Fruit fly (Drosophila melanogaster) whole organism, prepupa: Measurements from ENCODE around the gene CG10749.

Experiments used
- Blimp-1 ChIP-seq: fragments of 200-800 bp; sonication (Bioruptor generic); optimal IDR thresholded peaks from 3 replicates; lab custom pipeline; 2017; ENCODE audit warnings: missing biosample characterization, missing genetic modification characterization, mild to moderate bottlenecking, moderate library complexity, missing genetic modification reagents
- CG10631 ChIP-seq: fragments of 200-800 bp; sonication (Bioruptor generic); optimal IDR thresholded peaks from 2 replicates; lab custom pipeline; 2016; ENCODE audit warnings: missing biosample characterization, missing genetic modification characterization
- CG10669 ChIP-seq: fragments of 200-800 bp; sonication (Bioruptor generic); optimal IDR thresholded peaks from 3 replicates; lab custom pipeline; 2018; ENCODE audit warnings: missing biosample characterization, mild to moderate bottlenecking, missing genetic modification characterization, moderate library complexity
- CG16779 ChIP-seq: fragments of 200-800 bp; sonication (Bioruptor generic); optimal IDR thresholded peaks from 3 replicates; lab custom pipeline; 2017; ENCODE audit warnings: missing biosample characterization, mild to moderate bottlenecking, missing genetic modification characterization
- CG3032 ChIP-seq: fragments of 200-800 bp; optimal IDR thresholded peaks from 2 replicates; lab custom pipeline; 2019; ENCODE audit warnings: missing biosample characterization, mild to moderate bottlenecking, missing genetic modification characterization, moderate library complexity
- CG31627 ChIP-seq: fragments of 200-800 bp; sonication (Bioruptor generic); optimal IDR thresholded peaks from 3 replicates; lab custom pipeline; 2016; ENCODE audit warnings: missing biosample characterization, missing genetic modification characterization
- CG32006 ChIP-seq: fragments of 200-800 bp; sonication (Bioruptor generic); optimal IDR thresholded peaks from 3 replicates; lab custom pipeline; 2017; ENCODE audit warnings: missing biosample characterization, mild to moderate bottlenecking, missing genetic modification characterization
- CG34406 ChIP-seq: fragments of 200-800 bp; sonication (Bioruptor generic); optimal IDR thresholded peaks from 3 replicates; lab custom pipeline; 2016; ENCODE audit warnings: missing biosample characterization, missing genetic modification characterization
- CG3919 ChIP-seq: fragments of 200-800 bp; sonication (Bioruptor generic); optimal IDR thresholded peaks from 3 replicates; lab custom pipeline; 2016; ENCODE audit warnings: missing biosample characterization, missing genetic modification characterization
- CG6163 ChIP-seq: fragments of 200-800 bp; sonication (Bioruptor generic); IDR thresholded peaks from 3 replicates; pipeline ENCODE4 v1.3.6; 2022; ENCODE audit warnings: missing biosample characterization, missing genetic modification characterization
- CG6854 ChIP-seq: fragments of 200-800 bp; sonication (Bioruptor generic); optimal IDR thresholded peaks from 2 replicates; lab custom pipeline; 2017; ENCODE audit warnings: missing biosample characterization, mild to moderate bottlenecking, missing genetic modification characterization
- CG8319 ChIP-seq: fragments of 200-800 bp; sonication (Bioruptor generic); optimal IDR thresholded peaks from 3 replicates; lab custom pipeline; 2016; ENCODE audit warnings: missing biosample characterization, missing genetic modification characterization
- CG9139 ChIP-seq: fragments of 200-800 bp; sonication (Bioruptor generic); optimal IDR thresholded peaks from 3 replicates; lab custom pipeline; 2017; ENCODE audit warnings: missing biosample characterization, mild to moderate bottlenecking, missing genetic modification characterization
- Eip78C ChIP-seq: fragments of 200-800 bp; sonication (Bioruptor generic); peaks from one replicate; lab custom pipeline; 2016; ENCODE audit warnings: missing biosample characterization, missing genetic modification characterization
- Eip93F ChIP-seq: fragments of 200-800 bp; sonication (Bioruptor generic); optimal IDR thresholded peaks from 2 replicates; lab custom pipeline; 2016; ENCODE audit warnings: missing biosample characterization, mild to moderate bottlenecking, missing genetic modification characterization
- Ets21C ChIP-seq: fragments of 200-800 bp; sonication (Bioruptor generic); optimal IDR thresholded peaks from 3 replicates; lab custom pipeline; 2016; ENCODE audit warnings: missing biosample characterization, missing genetic modification characterization
- Gug ChIP-seq: fragments of 200-800 bp; sonication (Bioruptor generic); IDR thresholded peaks from 2 replicates; pipeline ENCODE4 v1.3.6; 2022; ENCODE audit warnings: missing biosample characterization, missing genetic modification characterization
- Hr39 ChIP-seq: fragments of 200-800 bp; sonication (Bioruptor generic); optimal IDR thresholded peaks from 2 replicates; lab custom pipeline; 2016; ENCODE audit warnings: missing biosample characterization, missing genetic modification characterization
- Hr4 ChIP-seq: fragments of 200-800 bp; sonication (Bioruptor generic); optimal IDR thresholded peaks from 3 replicates; lab custom pipeline; 2016; ENCODE audit warnings: missing biosample characterization, missing genetic modification characterization
- Lpt ChIP-seq: fragments of 200-800 bp; sonication (Bioruptor generic); optimal IDR thresholded peaks from 3 replicates; lab custom pipeline; 2016; ENCODE audit warnings: missing biosample characterization, missing genetic modification characterization
- Met ChIP-seq: fragments of 200-800 bp; sonication (Bioruptor generic); optimal IDR thresholded peaks from 3 replicates; lab custom pipeline; 2016; ENCODE audit warnings: missing biosample characterization, missing genetic modification characterization
- Smox ChIP-seq: fragments of 200-800 bp; sonication (Bioruptor generic); optimal IDR thresholded peaks from 3 replicates; lab custom pipeline; 2016; ENCODE audit warnings: missing biosample characterization, missing genetic modification characterization
- Sox14 ChIP-seq: fragments of 200-800 bp; sonication (Bioruptor generic); optimal IDR thresholded peaks from 3 replicates; lab custom pipeline; 2016; ENCODE audit warnings: missing biosample characterization, missing genetic modification characterization
- acj6 ChIP-seq: fragments of 200-800 bp; sonication (Bioruptor generic); optimal IDR thresholded peaks from 3 replicates; lab custom pipeline; 2016; ENCODE audit warnings: missing biosample characterization, missing genetic modification characterization
- dac ChIP-seq: fragments of 200-800 bp; sonication (Bioruptor generic); optimal IDR thresholded peaks from 2 replicates; lab custom pipeline; 2017; ENCODE audit warnings: missing biosample characterization, mild to moderate bottlenecking, missing genetic modification characterization
- dsx ChIP-seq: fragments of 200-800 bp; optimal IDR thresholded peaks from 3 replicates; lab custom pipeline; 2019; ENCODE audit warnings: missing biosample characterization, mild to moderate bottlenecking, missing genetic modification characterization, moderate library complexity; ENCODE audit not compliant: poor library complexity, severe bottlenecking
- fd59A ChIP-seq: fragments of 200-800 bp; sonication (Bioruptor generic); optimal IDR thresholded peaks from 2 replicates; lab custom pipeline; 2017; ENCODE audit warnings: missing biosample characterization, mild to moderate bottlenecking, missing genetic modification characterization, missing genetic modification reagents
- fd85E ChIP-seq: fragments of 200-800 bp; sonication (Bioruptor generic); optimal IDR thresholded peaks from 3 replicates; lab custom pipeline; 2016; ENCODE audit warnings: missing biosample characterization, missing genetic modification characterization
- lz ChIP-seq: fragments of 200-800 bp; sonication (Bioruptor generic); optimal IDR thresholded peaks from 3 replicates; lab custom pipeline; 2016; ENCODE audit warnings: missing biosample characterization, missing genetic modification characterization
- pdm3 ChIP-seq: fragments of 200-800 bp; sonication (Bioruptor generic); optimal IDR thresholded peaks from 3 replicates; lab custom pipeline; 2016; ENCODE audit warnings: missing biosample characterization, missing genetic modification characterization
- ss ChIP-seq, 2 experiments: fragments of 200-800 bp; sonication (Bioruptor generic); optimal IDR thresholded peaks; 2 replicates in 1 of 2; 3 replicates in 1 of 2; lab custom pipeline; 2017 to 2018; ENCODE audit warnings: mild to moderate bottlenecking in 2 of 2, missing biosample characterization in 2 of 2, missing genetic modification characterization in 2 of 2, moderate library complexity in 1 of 2
- svp ChIP-seq: fragments of 200-800 bp; sonication (Bioruptor generic); peaks from one replicate; lab custom pipeline; 2016; ENCODE audit warnings: missing biosample characterization, missing genetic modification characterization
- topi ChIP-seq: fragments of 200-800 bp; sonication (Bioruptor generic); optimal IDR thresholded peaks from 3 replicates; lab custom pipeline; 2016; ENCODE audit warnings: missing biosample characterization, missing genetic modification characterization

The CG10749 gene

DNA sequence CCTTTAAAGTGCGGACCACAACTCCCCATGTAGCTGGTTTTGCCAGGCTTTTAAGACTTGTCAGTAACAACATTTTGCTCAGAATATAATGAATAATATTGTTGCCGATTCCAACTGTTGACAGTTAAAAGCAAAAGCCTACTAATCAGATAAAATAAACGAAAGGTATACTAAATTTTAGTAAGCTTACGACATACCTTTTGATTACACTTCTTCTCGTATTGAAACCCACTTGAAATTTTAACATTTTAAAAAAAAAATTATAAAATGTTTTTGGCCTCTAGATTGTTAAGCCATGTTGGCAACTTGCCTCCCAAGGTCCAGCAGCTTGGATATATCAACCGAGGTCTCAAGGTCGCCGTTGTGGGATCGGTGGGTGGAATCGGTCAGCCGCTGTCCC, at the start of gene CG10749, which contains the start of gene CG10748:
Gene CG10749, plus strand, starts transcription at position 216 of the 400 bp plus-strand sequence.
Gene CG10748, minus strand, starts transcription at position 101 of the 400 bp plus-strand sequence.
- TF ChIP-seq dsx (GFP tag; lab: Kevin White, UChicago) (no peak), Lpt (GFP tag; lab: Kevin White, UChicago) (no peak), CG10631 (GFP tag; lab: Kevin White, UChicago) (no peak), Gug (GFP tag; lab: Robert Waterston, UW) (no peak), fd85E (GFP tag; lab: Kevin White, UChicago) (no peak), Eip93F (GFP tag; lab: Kevin White, UChicago) (no peak), Hr4 (GFP tag; lab: Kevin White, UChicago) (no peak), CG31627 (GFP tag; lab: Kevin White, UChicago) (no peak), CG6163 (GFP tag; lab: Robert Waterston, UW) (no peak), lz (no peak)

DNA sequence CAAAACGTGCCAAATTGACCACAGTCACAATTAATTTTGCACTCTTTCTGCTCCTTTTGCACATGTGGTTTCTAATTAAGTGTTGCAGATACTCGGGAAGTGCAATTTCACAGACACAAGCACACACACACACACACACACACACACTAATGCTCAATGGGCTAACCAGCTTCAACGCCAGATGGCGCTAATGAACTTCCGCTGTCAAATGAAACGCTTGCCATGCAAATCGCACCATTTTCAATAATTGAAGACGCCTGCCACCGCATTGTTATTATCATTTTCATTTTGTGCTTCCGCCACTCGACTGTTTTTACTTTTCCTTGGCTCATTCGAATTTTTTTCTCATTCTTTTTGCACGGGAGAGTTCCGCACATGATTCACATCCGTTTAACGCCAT, 22.9 kb upstream of the CG10749 start:
- TF ChIP-seq CG34406: no peak
- no peak for TF ChIP-seq Sox14 (GFP tag; lab: Kevin White, UChicago)
- no peak for TF ChIP-seq CG10631 (GFP tag; lab: Kevin White, UChicago)
- no peak for TF ChIP-seq dsx (GFP tag; lab: Kevin White, UChicago)
- no peak for TF ChIP-seq dac (GFP tag; lab: Kevin White, UChicago)
- no peak for TF ChIP-seq CG6163 (GFP tag; lab: Robert Waterston, UW)
- no peak for TF ChIP-seq CG9139 (GFP tag; lab: Kevin White, UChicago)
- no peak for TF ChIP-seq CG32006 (GFP tag; lab: Kevin White, UChicago)
- no peak for TF ChIP-seq svp (GFP tag; lab: Kevin White, UChicago)
- no peak for TF ChIP-seq Hr39 (GFP tag; lab: Kevin White, UChicago)
- no peak for TF ChIP-seq Lpt (GFP tag; lab: Kevin White, UChicago)
- no peak for TF ChIP-seq CG3032 (tag; lab: Kevin White, UChicago)
- no peak for TF ChIP-seq Ets21C (GFP tag; lab: Kevin White, UChicago)
- no peak for TF ChIP-seq CG10669 (GFP tag; lab: Kevin White, UChicago)
- TF ChIP-seq topi (GFP tag; lab: Kevin White, UChicago): no peak
- no peak for TF ChIP-seq Smox (GFP tag; lab: Kevin White, UChicago)
- no peak for TF ChIP-seq CG3919 (GFP tag; lab: Kevin White, UChicago)
- no peak for TF ChIP-seq fd59A (GFP tag; lab: Kevin White, UChicago)

DNA sequence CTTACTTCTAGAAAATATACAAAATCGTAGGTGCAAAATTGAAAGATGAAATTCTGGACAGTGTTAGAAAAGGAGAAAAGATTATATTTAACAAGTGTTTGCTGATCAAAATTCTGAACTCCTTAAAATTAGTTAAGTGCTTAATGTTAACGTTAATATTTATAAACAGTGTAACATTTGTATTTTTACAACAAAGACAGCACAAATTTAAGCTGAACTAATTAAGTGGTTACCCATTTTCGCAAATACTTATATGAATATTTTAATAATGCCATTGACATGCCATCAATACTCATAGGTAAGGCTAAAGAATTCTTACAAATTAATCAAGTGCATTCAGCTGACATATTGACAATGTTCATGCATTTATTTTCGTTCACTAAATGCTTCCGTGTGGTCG, 17.7 kb upstream of the CG10749 start, which contains the start of gene CG10752:
Gene CG10752, minus strand, starts transcription at position 101 of the 400 bp plus-strand sequence.
- TF ChIP-seq CG16779 (tag; lab: Kevin White, UChicago) (no peak), Hr39 (GFP tag; lab: Kevin White, UChicago) (no peak), Met (GFP tag; lab: Kevin White, UChicago) (no peak), CG3032 (tag; lab: Kevin White, UChicago) (no peak), dsx (GFP tag; lab: Kevin White, UChicago) (no peak), fd59A (GFP tag; lab: Kevin White, UChicago) (no peak), CG6163 (GFP tag; lab: Robert Waterston, UW) (no peak), acj6 (GFP tag; lab: Kevin White, UChicago) (no peak), pdm3 (no peak), topi (GFP tag; lab: Kevin White, UChicago) (no peak), Eip78C (GFP tag; lab: Kevin White, UChicago) (no peak), Eip93F (GFP tag; lab: Kevin White, UChicago) (no peak), CG6854 (GFP tag; lab: Kevin White, UChicago) (no peak), Blimp-1 (GFP tag; lab: Kevin White, UChicago) (no peak)
- TF ChIP-seq, all 60 proteins: peak for 0

DNA sequence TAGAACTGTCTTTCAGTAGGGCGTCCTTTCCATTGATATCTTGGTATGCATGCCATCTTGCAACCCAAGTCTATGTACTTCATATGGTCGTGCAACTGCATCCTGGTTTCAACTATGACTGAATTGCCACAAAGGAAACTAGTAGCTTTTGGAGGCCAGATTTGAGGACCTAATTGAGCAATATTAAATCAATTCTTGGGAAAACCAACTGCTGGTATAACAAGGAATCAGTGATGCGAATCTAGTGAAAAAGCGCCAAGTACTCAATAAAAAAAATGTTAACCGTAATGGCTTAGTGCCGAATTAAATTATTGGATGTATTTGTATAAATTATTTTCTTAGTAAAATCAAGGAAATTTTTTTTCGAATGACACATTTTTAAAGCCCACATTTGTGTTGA, 4.6 kb upstream of the CG10749 start, which contains the start of gene Or69a:
Gene Or69a, minus strand, starts transcription at position 101 of the 400 bp plus-strand sequence.
- TF ChIP-seq CG34406: no peak
- no peak for TF ChIP-seq Ets21C (GFP tag; lab: Kevin White, UChicago)
- no peak for TF ChIP-seq CG3919 (GFP tag; lab: Kevin White, UChicago)
- no peak for TF ChIP-seq ss (GFP tag; optimal IDR thresholded peaks at IDR 0.05; lab: Kevin White, UChicago)
- TF ChIP-seq CG8319: no peak
